Fruit fly (Drosophila melanogaster): Measurements from ENCODE around the gene Myc.

Myc gene

dm6 chrX:3328980-3329379 is 44.0 kb upstream of the Myc start (continued):
- TF ChIP-seq CG15479 (GFP tag; optimal IDR thresholded peaks at IDR 0.05): no peak
- peak; percentile 64 for TF ChIP-seq sug (tag; optimal IDR thresholded peaks at IDR 0.05)
- TF ChIP-seq CG4854 (GFP tag; optimal IDR thresholded peaks at IDR 0.05): peak; percentile 23
- peak; percentile 62 for TF ChIP-seq wdn (GFP tag; IDR thresholded peaks at IDR 0.05)
- peak; percentile 30 for TF ChIP-seq CG10979 (tag; optimal IDR thresholded peaks at IDR 0.05)
- no peak for TF ChIP-seq tll (GFP tag; optimal IDR thresholded peaks at IDR 0.05)
- TF ChIP-seq hbn (GFP tag; IDR thresholded peaks at IDR 0.05; ENCODE audit: partially characterized antibody): no peak
- peak; percentile 82 for TF ChIP-seq gro (GFP tag; optimal IDR thresholded peaks at IDR 0.05)
- no peak for TF ChIP-seq insv (GFP tag; optimal IDR thresholded peaks at IDR 0.05)
- no peak for TF ChIP-seq ftz-f1 (GFP tag; optimal IDR thresholded peaks at IDR 0.05)
- TF ChIP-seq CG6272 (GFP tag; IDR thresholded peaks at IDR 0.05): peak; percentile 56
- TF ChIP-seq kay (GFP tag; optimal IDR thresholded peaks at IDR 0.05): peak; percentile 15
- TF ChIP-seq Sox100B (GFP tag; optimal IDR thresholded peaks at IDR 0.05): peak; percentile 58
- peak; percentile 58 for TF ChIP-seq maf-S (GFP tag; optimal IDR thresholded peaks at IDR 0.05)
- peak; percentile 16; the same call in 1 of the 2 replicates for TF ChIP-seq sim (GFP tag; IDR thresholded peaks at IDR 0.05)
- peak; percentile 60 for TF ChIP-seq CG11723 (GFP tag; optimal IDR thresholded peaks at IDR 0.05)
- TF ChIP-seq sr (GFP tag; IDR thresholded peaks at IDR 0.05): peak; percentile 76; the same call in 2 of the 3 replicates
- TF ChIP-seq Hr3 (GFP tag; optimal IDR thresholded peaks at IDR 0.05): peak; percentile 31
- no peak for TF ChIP-seq Dp (GFP tag; optimal IDR thresholded peaks at IDR 0.05)
- TF ChIP-seq CG14014 (GFP tag; IDR thresholded peaks at IDR 0.05): peak; percentile 84
- peak; percentile 43 for TF ChIP-seq CG10267 (tag; optimal IDR thresholded peaks at IDR 0.05)
- peak; percentile 48 for TF ChIP-seq CG10654 (GFP tag; optimal IDR thresholded peaks at IDR 0.05)
- peak; percentile 71 for TF ChIP-seq CG7556 (GFP tag; optimal IDR thresholded peaks at IDR 0.05)
- TF ChIP-seq zen2 (GFP tag; IDR thresholded peaks at IDR 0.05; ENCODE audit: partially characterized antibody): no peak
- TF ChIP-seq Tbp (GFP tag; optimal IDR thresholded peaks at IDR 0.05): no peak
- no peak for TF ChIP-seq Dll (GFP tag; IDR thresholded peaks at IDR 0.05; ENCODE audit: partially characterized antibody)
- TF ChIP-seq CG8290 (GFP tag; optimal IDR thresholded peaks at IDR 0.05): no peak
- TF ChIP-seq CG8290 (tag; optimal IDR thresholded peaks at IDR 0.05): peak in 1 of 2 experiments; percentile 69
- TF ChIP-seq Usf (GFP tag; optimal IDR thresholded peaks at IDR 0.05): peak; percentile 15
- no peak for TF ChIP-seq CG10959 (GFP tag; IDR thresholded peaks at IDR 0.05)
- peak; percentile 63 for TF ChIP-seq Dad (GFP tag; optimal IDR thresholded peaks at IDR 0.05)
- peak; percentile 20 for TF ChIP-seq Ets97D (GFP tag; optimal IDR thresholded peaks at IDR 0.05)
- TF ChIP-seq CG13123 (GFP tag; optimal IDR thresholded peaks at IDR 0.05): no peak
- TF ChIP-seq Xrp1 (GFP tag; IDR thresholded peaks at IDR 0.05): peak; percentile 67
- TF ChIP-seq fd102C (GFP tag; optimal IDR thresholded peaks at IDR 0.05): no peak
- peak; percentile 76 for TF ChIP-seq CG5953 (GFP tag; IDR thresholded peaks at IDR 0.05)
- TF ChIP-seq CG15269 (tag; optimal IDR thresholded peaks at IDR 0.05): peak; percentile 84
- TF ChIP-seq CG2199 (GFP tag; IDR thresholded peaks at IDR 0.05): no peak
- peak; percentile 39 for TF ChIP-seq tup (GFP tag; optimal IDR thresholded peaks at IDR 0.05)
- TF ChIP-seq Six4 (GFP tag; optimal IDR thresholded peaks at IDR 0.05): peak; percentile 46
- TF ChIP-seq Jarid2 (GFP tag; optimal IDR thresholded peaks at IDR 0.05): peak; percentile 32
- peak; percentile 56 for TF ChIP-seq Nf-YC (tag; optimal IDR thresholded peaks at IDR 0.05)
- TF ChIP-seq zf30C (GFP tag; optimal IDR thresholded peaks at IDR 0.05): no peak
- peak; percentile 66 for TF ChIP-seq dati (GFP tag; IDR thresholded peaks at IDR 0.05)
- peak; percentile 74 to 80 for TF ChIP-seq dpn (GFP tag; optimal IDR thresholded peaks at IDR 0.05)
- peak; percentile 73 for TF ChIP-seq cwo (GFP tag; optimal IDR thresholded peaks at IDR 0.05)
- no peak for TF ChIP-seq CG7987 (GFP tag; optimal IDR thresholded peaks at IDR 0.05)
- TF ChIP-seq fu2 (GFP tag; optimal IDR thresholded peaks at IDR 0.05): no peak
- peak; percentile 55 for TF ChIP-seq emc (GFP tag; optimal IDR thresholded peaks at IDR 0.05)
- peak; percentile 73 for TF ChIP-seq Xbp1 (GFP tag; optimal IDR thresholded peaks at IDR 0.05)
- 0 out of 4 replicates have a peak, but pooled peaks have one; percentile 38 for TF ChIP-seq chinmo (GFP tag; IDR thresholded peaks at IDR 0.05; ENCODE audit: partially characterized antibody)
